Worm (Caenorhabditis elegans): ENCODE results near the gene Y51B9A.8.

The Y51B9A.8 gene

ce11 chrII:9399746-9400145, 1.1 kb downstream of the Y51B9A.8 start, which contains the start of gene Y51B9A.7:
Gene Y51B9A.7 (plus strand): TSS chrII:9400046.
- TF ChIP-seq snpc-4 (tag; optimal IDR thresholded peaks at IDR 0.05), result no peak
- TF ChIP-seq bed-3 (GFP tag; optimal IDR thresholded peaks at IDR 0.05), result no peak
- TF ChIP-seq unc-120 (tag; optimal IDR thresholded peaks at IDR 0.05; ENCODE audit: poor library complexity, severe bottlenecking), result no peak
- no peak for TF ChIP-seq tbx-8 (GFP tag; optimal IDR thresholded peaks at IDR 0.05)
- no peak for TF ChIP-seq lin-13 (tag; optimal IDR thresholded peaks at IDR 0.05)

- TF ChIP-seq mep-1 (tag; optimal IDR thresholded peaks at IDR 0.05) (no peak), zip-8 (tag; optimal IDR thresholded peaks at IDR 0.05) (no peak), drap-1 (GFP tag; optimal IDR thresholded peaks at IDR 0.05) (no peak), unc-120 (tag; optimal IDR thresholded peaks at IDR 0.05; ENCODE audit: poor library complexity, severe bottlenecking) (no peak), elt-1 (tag; optimal IDR thresholded peaks at IDR 0.05; ENCODE audit: borderline replicate concordance, insufficient read depth) (no peak), sptf-1 (tag; optimal IDR thresholded peaks at IDR 0.05) (no peak), sem-2 (GFP tag; optimal IDR thresholded peaks at IDR 0.05) (no peak), lsy-2 (tag; optimal IDR thresholded peaks at IDR 0.05) (no peak), ceh-83 (GFP tag; optimal IDR thresholded peaks at IDR 0.05) (no peak), tbx-8 (GFP tag; optimal IDR thresholded peaks at IDR 0.05) (no peak), ces-1 (GFP tag; optimal IDR thresholded peaks at IDR 0.05) (no peak), ceh-43 (GFP tag; optimal IDR thresholded peaks at IDR 0.05) (no peak), elt-3 (tag; optimal IDR thresholded peaks at IDR 0.05) (no peak), ztf-11 (tag; optimal IDR thresholded peaks at IDR 0.05) (no peak), nhr-76 (tag; optimal IDR thresholded peaks at IDR 0.05) (no peak), flh-1 (GFP tag; optimal IDR thresholded peaks at IDR 0.05) (no peak), nhr-2 (tag; optimal IDR thresholded peaks at IDR 0.05) (no peak), bed-3 (GFP tag; optimal IDR thresholded peaks at IDR 0.05) (no peak), nhr-28 (tag; optimal IDR thresholded peaks at IDR 0.05) (no peak), ham-2 (GFP tag; optimal IDR thresholded peaks at IDR 0.05) (no peak)
Observed at ce11 chrII:9403087-9403486, 4.4 kb downstream of the Y51B9A.8 start, which contains the start of gene Y51B9A.6. Gene Y51B9A.6 (minus strand): TSS chrII:9403187.

ce11 chrII:9403846-9404245, 5.2 kb downstream of the Y51B9A.8 start, which contains the start of gene Y51B9A.5:
Gene Y51B9A.5 (plus strand): TSS chrII:9404146.
- TF ChIP-seq ceh-43 (GFP tag; optimal IDR thresholded peaks at IDR 0.05) (no peak), lin-13 (tag; optimal IDR thresholded peaks at IDR 0.05) (no peak), ces-1 (GFP tag; optimal IDR thresholded peaks at IDR 0.05) (no peak), snpc-4 (tag; optimal IDR thresholded peaks at IDR 0.05) (no peak), sptf-1 (tag; optimal IDR thresholded peaks at IDR 0.05) (no peak), lin-32 (GFP tag; optimal IDR thresholded peaks at IDR 0.05) (no peak), M03D4.4 (tag; optimal IDR thresholded peaks at IDR 0.05) (no peak), mls-2 (tag; optimal IDR thresholded peaks at IDR 0.05) (no peak), unc-120 (tag; optimal IDR thresholded peaks at IDR 0.05; ENCODE audit: poor library complexity, severe bottlenecking) (no peak), cnd-1 (tag; optimal IDR thresholded peaks at IDR 0.05) (no peak), elt-3 (tag; optimal IDR thresholded peaks at IDR 0.05) (no peak), nhr-28 (tag; optimal IDR thresholded peaks at IDR 0.05) (no peak)

- no peak for TF ChIP-seq M03D4.4 (tag; optimal IDR thresholded peaks at IDR 0.05)
- TF ChIP-seq sptf-1 (tag; optimal IDR thresholded peaks at IDR 0.05), result no peak
- TF ChIP-seq lin-13 (tag; optimal IDR thresholded peaks at IDR 0.05), result no peak
- no peak for TF ChIP-seq nhr-2 (tag; optimal IDR thresholded peaks at IDR 0.05)
- no peak for TF ChIP-seq unc-120 (tag; optimal IDR thresholded peaks at IDR 0.05; ENCODE audit: poor library complexity, severe bottlenecking)
- no peak for TF ChIP-seq ceh-83 (GFP tag; optimal IDR thresholded peaks at IDR 0.05)
Observed at ce11 chrII:9407020-9407419, 8.4 kb downstream of the Y51B9A.8 start, which contains the start of gene mpz-6. Gene mpz-6 (minus strand): TSS chrII:9407120.

- TF ChIP-seq unc-120 (tag; optimal IDR thresholded peaks at IDR 0.05; ENCODE audit: poor library complexity, severe bottlenecking) (no peak), snpc-4 (tag; optimal IDR thresholded peaks at IDR 0.05) (no peak), unc-62 (GFP tag; optimal IDR thresholded peaks at IDR 0.05) (no peak), ces-1 (GFP tag; optimal IDR thresholded peaks at IDR 0.05) (no peak), pha-4 (tag; optimal IDR thresholded peaks at IDR 0.05) (no peak), sem-2 (GFP tag; optimal IDR thresholded peaks at IDR 0.05) (no peak), nhr-28 (tag; optimal IDR thresholded peaks at IDR 0.05) (no peak), elt-3 (tag; optimal IDR thresholded peaks at IDR 0.05) (no peak)
Observed at ce11 chrII:9407469-9407868, 8.8 kb downstream of the Y51B9A.8 start, which contains the start of gene arrd-2. Gene arrd-2 (plus strand): TSS chrII:9407769.

- TF ChIP-seq nhr-237 (tag; optimal IDR thresholded peaks at IDR 0.05) (no peak), ceh-39 (tag; optimal IDR thresholded peaks at IDR 0.05) (no peak), lin-13 (tag; optimal IDR thresholded peaks at IDR 0.05) (no peak), lin-32 (GFP tag; optimal IDR thresholded peaks at IDR 0.05) (no peak), ceh-43 (GFP tag; optimal IDR thresholded peaks at IDR 0.05) (no peak), unc-120 (tag; optimal IDR thresholded peaks at IDR 0.05; ENCODE audit: poor library complexity, severe bottlenecking) (no peak)
Observed at ce11 chrII:9411497-9411896, 12.8 kb downstream of the Y51B9A.8 start, which contains the start of gene M176.9. Gene M176.9 (minus strand): TSS chrII:9411597.
